Fruit fly (Drosophila melanogaster) whole organism, embryonic: Measurements from ENCODE around the gene Chro.
A peak's percentile ranks its signal among the peaks of the same experiment; 100 is the strongest.

Experiments
- ATbp ChIP-seq: fragments of 200-800 bp; sonication (Bioruptor generic); optimal IDR thresholded peaks from 2 replicates; lab custom pipeline; 2017; ENCODE audit warnings: missing biosample characterization, mild to moderate bottlenecking, missing genetic modification characterization, missing genetic modification reagents
- Atf6 ChIP-seq: fragments of 200-800 bp; sonication (Bioruptor generic); IDR thresholded peaks from 2 replicates; pipeline ENCODE4 v1.3.6; 2022; ENCODE audit warnings: missing biosample characterization, missing genetic modification characterization
- BEAF-32 ChIP-seq: fragments of 200-800 bp; sonication (Bioruptor generic); optimal IDR thresholded peaks from 3 replicates; lab custom pipeline; 2017; ENCODE audit warnings: missing biosample characterization, missing genetic modification characterization, mild to moderate bottlenecking, moderate library complexity, missing genetic modification reagents
- CG10274 ChIP-seq: fragments of 200-800 bp; sonication (Bioruptor generic); optimal IDR thresholded peaks from 3 replicates; lab custom pipeline; 2017; ENCODE audit warnings: missing biosample characterization, mild to moderate bottlenecking, missing genetic modification characterization
- CG11093 ChIP-seq: fragments of 200-800 bp; sonication (Bioruptor generic); IDR thresholded peaks from 3 replicates; pipeline ENCODE4 v1.3.6; 2022; ENCODE audit warnings: missing biosample characterization, missing genetic modification characterization
- CG11560 ChIP-seq: fragments of 200-800 bp; sonication (Bioruptor generic); IDR thresholded peaks from 3 replicates; pipeline ENCODE4 v1.3.6; 2022; ENCODE audit warnings: missing biosample characterization, missing genetic modification characterization
- CG13894 ChIP-seq: fragments of 200-800 bp; sonication (Bioruptor generic); optimal IDR thresholded peaks from 3 replicates; lab custom pipeline; 2018; ENCODE audit warnings: missing biosample characterization, mild to moderate bottlenecking, missing genetic modification characterization, moderate library complexity
- CG16815 ChIP-seq: fragments of 200-800 bp; sonication (Bioruptor generic); optimal IDR thresholded peaks from 3 replicates; lab custom pipeline; 2017; ENCODE audit warnings: missing biosample characterization, mild to moderate bottlenecking, missing genetic modification characterization
- CG17186 ChIP-seq: fragments of 200-800 bp; sonication (Bioruptor generic); optimal IDR thresholded peaks from 3 replicates; lab custom pipeline; 2017; ENCODE audit warnings: missing biosample characterization, missing genetic modification reagents, missing genetic modification characterization
- CG2129 ChIP-seq: fragments of 200-800 bp; sonication (Bioruptor generic); IDR thresholded peaks from 2 replicates; pipeline ENCODE4 v1.3.6; 2022; ENCODE audit warnings: missing biosample characterization, missing genetic modification characterization; ENCODE audit not compliant: partially characterized antibody
- CG30403 ChIP-seq: fragments of 200-800 bp; sonication (Bioruptor generic); optimal IDR thresholded peaks from 3 replicates; lab custom pipeline; 2016; ENCODE audit warnings: missing biosample characterization, missing genetic modification characterization
- CG31388 ChIP-seq: fragments of 200-800 bp; sonication (Bioruptor generic); optimal IDR thresholded peaks from 2 replicates; lab custom pipeline; 2016; ENCODE audit warnings: missing biosample characterization, missing genetic modification characterization
- CG31441 ChIP-seq: fragments of 200-800 bp; sonication (Bioruptor generic); IDR thresholded peaks from 2 replicates; pipeline ENCODE4 v1.3.6; 2022; ENCODE audit warnings: missing biosample characterization, missing genetic modification characterization
- CG32772 ChIP-seq: fragments of 200-800 bp; sonication (Bioruptor generic); IDR thresholded peaks from 2 replicates; pipeline ENCODE4 v1.3.6; 2022; ENCODE audit warnings: missing biosample characterization, missing genetic modification characterization
- CG3838 ChIP-seq: fragments of 200-800 bp; sonication (Bioruptor generic); optimal IDR thresholded peaks from 3 replicates; lab custom pipeline; 2016; ENCODE audit warnings: missing biosample characterization, missing genetic modification characterization
- CG6854 ChIP-seq: fragments of 200-800 bp; sonication (Bioruptor generic); optimal IDR thresholded peaks from 3 replicates; lab custom pipeline; 2017; ENCODE audit warnings: missing biosample characterization, mild to moderate bottlenecking, missing genetic modification characterization
- CG8478 ChIP-seq: fragments of >200 bp; optimal IDR thresholded peaks from 2 replicates; lab custom pipeline; 2018
- CG9797 ChIP-seq: fragments of 200-800 bp; sonication (Bioruptor generic); optimal IDR thresholded peaks from 3 replicates; lab custom pipeline; 2018; ENCODE audit warnings: missing biosample characterization, mild to moderate bottlenecking, missing genetic modification characterization
- CrebB ChIP-seq: fragments of 200-800 bp; sonication (Bioruptor generic); optimal IDR thresholded peaks from 3 replicates; lab custom pipeline; 2018; ENCODE audit warnings: missing biosample characterization, mild to moderate bottlenecking, missing genetic modification characterization
- Dfd ChIP-seq, 2 experiments: fragments of >200 bp; optimal IDR thresholded peaks; 2 replicates each; lab custom pipeline; 2017; ENCODE audit warnings: missing biosample characterization in 2 of 2, missing genetic modification characterization in 2 of 2
- Dip2 ChIP-seq: fragments of 200-800 bp; sonication (Bioruptor generic); IDR thresholded peaks from 2 replicates; pipeline ENCODE4 v1.3.6; 2022; ENCODE audit warnings: missing biosample characterization, missing genetic modification characterization
- Doc3 ChIP-seq: fragments of 200-800 bp; sonication (Bioruptor generic); IDR thresholded peaks from 3 replicates; pipeline ENCODE4 v1.3.6; 2022; ENCODE audit warnings: missing biosample characterization, missing genetic modification characterization; ENCODE audit not compliant: partially characterized antibody
- Dp ChIP-seq: fragments of 200-800 bp; sonication (Bioruptor generic); optimal IDR thresholded peaks from 2 replicates; lab custom pipeline; 2018; ENCODE audit warnings: missing biosample characterization, mild to moderate bottlenecking, missing genetic modification characterization, moderate library complexity
- GATAe ChIP-seq: fragments of 200-800 bp; sonication (Bioruptor generic); conservative IDR thresholded peaks from 2 replicates; pipeline ENCODE4 v1.3.6; 2022; ENCODE audit warnings: missing biosample characterization, missing genetic modification characterization
- Hand ChIP-seq: fragments of 200-800 bp; sonication (Bioruptor generic); optimal IDR thresholded peaks from 2 replicates; lab custom pipeline; 2017; ENCODE audit warnings: mild to moderate bottlenecking, missing biosample characterization, missing genetic modification reagents, missing genetic modification characterization
- MBD-R2 ChIP-seq: fragments of 200-800 bp; sonication (Bioruptor generic); IDR thresholded peaks from 2 replicates; pipeline ENCODE4 v1.3.6; 2022; ENCODE audit warnings: missing biosample characterization, missing genetic modification characterization
- Max ChIP-seq: fragments of 200-800 bp; sonication (Bioruptor generic); optimal IDR thresholded peaks from 2 replicates; lab custom pipeline; 2016; ENCODE audit warnings: missing biosample characterization, mild to moderate bottlenecking, missing genetic modification characterization
- NC2β ChIP-seq: fragments of 200-800 bp; sonication (Bioruptor generic); optimal IDR thresholded peaks from 2 replicates; lab custom pipeline; 2016; ENCODE audit warnings: missing biosample characterization, missing genetic modification characterization
- Oli ChIP-seq: fragments of 200-800 bp; sonication (Bioruptor generic); optimal IDR thresholded peaks from 2 replicates; lab custom pipeline; 2018; ENCODE audit warnings: missing biosample characterization, mild to moderate bottlenecking, missing genetic modification characterization, moderate library complexity
- cas ChIP-seq: fragments of 200-800 bp; sonication (Bioruptor generic); IDR thresholded peaks from 2 replicates; pipeline ENCODE4 v1.3.6; 2022; ENCODE audit warnings: missing biosample characterization, missing genetic modification characterization
- cato ChIP-seq: fragments of 200-800 bp; sonication (Bioruptor generic); optimal IDR thresholded peaks from 2 replicates; lab custom pipeline; 2016; ENCODE audit warnings: missing biosample characterization, missing genetic modification characterization, borderline replicate concordance
- dati ChIP-seq: fragments of 200-800 bp; sonication (Bioruptor generic); IDR thresholded peaks from 2 replicates; pipeline ENCODE4 v1.3.6; 2022; ENCODE audit warnings: missing biosample characterization, missing genetic modification characterization
- ems ChIP-seq: fragments of 200-800 bp; sonication (Bioruptor generic); optimal IDR thresholded peaks from 3 replicates; lab custom pipeline; 2016; ENCODE audit warnings: missing biosample characterization, missing genetic modification characterization
- fd96Cb ChIP-seq: fragments of 200-800 bp; sonication (Bioruptor generic); optimal IDR thresholded peaks from 2 replicates; lab custom pipeline; 2018; ENCODE audit warnings: missing biosample characterization, mild to moderate bottlenecking, missing genetic modification characterization, moderate library complexity
- gcm ChIP-seq: fragments of 200-800 bp; sonication (Bioruptor generic); optimal IDR thresholded peaks from 2 replicates; lab custom pipeline; 2019; ENCODE audit warnings: missing biosample characterization, mild to moderate bottlenecking, missing genetic modification characterization, moderate library complexity
- gsb ChIP-seq: fragments of 200-800 bp; sonication (Bioruptor generic); IDR thresholded peaks from 2 replicates; pipeline ENCODE4 v1.3.6; 2022; ENCODE audit warnings: missing biosample characterization, missing genetic modification characterization
- lola ChIP-seq, 3 experiments: fragments of >200 bp in 2 of 3; fragments of 200-800 bp in 1 of 3; sonication (Bioruptor generic) in 1 of 3; optimal IDR thresholded peaks; 2 replicates each; lab custom pipeline; 2017 to 2019; ENCODE audit warnings: missing biosample characterization in 3 of 3, missing genetic modification characterization in 3 of 3, mild to moderate bottlenecking in 1 of 3, moderate library complexity in 1 of 3
- lov ChIP-seq, 2 experiments: fragments of 200-800 bp in 1 of 2; fragments of >200 bp in 1 of 2; sonication (Bioruptor generic) in 1 of 2; IDR thresholded peaks in 1 of 2; optimal IDR thresholded peaks in 1 of 2; 2 replicates in 1 of 2; 3 replicates in 1 of 2; pipeline versions ENCODE4 v1.3.6 to Lab custom; 2017 to 2022; ENCODE audit warnings: missing biosample characterization in 1 of 2, missing genetic modification characterization in 1 of 2
- otp ChIP-seq: fragments of 200-800 bp; sonication (Bioruptor generic); IDR thresholded peaks from 3 replicates; pipeline ENCODE4, ENCODE4 v1.3.6; 2022; ENCODE audit warnings: missing biosample characterization, missing genetic modification characterization
- pum ChIP-seq: fragments of 200-800 bp; sonication (Bioruptor generic); optimal IDR thresholded peaks from 2 replicates; lab custom pipeline; 2016; ENCODE audit warnings: missing biosample characterization, missing genetic modification characterization
- sens ChIP-seq: fragments of 200-800 bp; sonication (Bioruptor generic); peaks from one replicate; lab custom pipeline; 2016; ENCODE audit warnings: missing biosample characterization, missing genetic modification characterization
- slou ChIP-seq: fragments of 200-800 bp; sonication (Bioruptor generic); optimal IDR thresholded peaks from 3 replicates; lab custom pipeline; 2016; ENCODE audit warnings: missing biosample characterization, missing genetic modification characterization
- ssp ChIP-seq: fragments of 200-800 bp; sonication (Bioruptor generic); IDR thresholded peaks from 2 replicates; pipeline ENCODE4 v1.3.6; 2022; ENCODE audit warnings: missing biosample characterization, missing genetic modification characterization
- tll ChIP-seq, 2 experiments: fragments of 200-800 bp in 1 of 2; fragments of >200 bp in 1 of 2; sonication (Bioruptor generic) in 1 of 2; optimal IDR thresholded peaks; 2 replicates each; lab custom pipeline; 2017 to 2019; ENCODE audit warnings: missing biosample characterization in 2 of 2, missing genetic modification characterization in 2 of 2, mild to moderate bottlenecking in 1 of 2, moderate library complexity in 1 of 2
- trh ChIP-seq: fragments of 200-800 bp; sonication (Bioruptor generic); optimal IDR thresholded peaks from 2 replicates; lab custom pipeline; 2016; ENCODE audit warnings: missing biosample characterization, missing genetic modification characterization
- ttk ChIP-seq: fragments of 200-800 bp; sonication (Bioruptor generic); IDR thresholded peaks from 2 replicates; pipeline ENCODE4 v2.1.2; 2022; ENCODE audit warnings: missing biosample characterization, missing genetic modification characterization
- yki ChIP-seq: fragments of >200 bp; optimal IDR thresholded peaks from 3 replicates; lab custom pipeline; 2018
- z ChIP-seq: fragments of 200-800 bp; sonication (Bioruptor generic); IDR thresholded peaks from 3 replicates; pipeline ENCODE4 v1.3.6; 2022; ENCODE audit warnings: missing biosample characterization, missing genetic modification characterization
- zf30C ChIP-seq: fragments of 200-800 bp; sonication (Bioruptor generic); optimal IDR thresholded peaks from 3 replicates; lab custom pipeline; 2018; ENCODE audit warnings: missing biosample characterization, mild to moderate bottlenecking, missing genetic modification characterization

Gene Chro

dm6 chr3L:22863367-22864078 lies 15.3 kb downstream of the Chro start, which contains the start of gene CG33169 (continued):
- peak; percentile 67; the same call in 1 of the 2 replicates for TF ChIP-seq GATAe (GFP tag; lab: Robert Waterston, UW)
- peak; percentile 67; the same call in 2 of the 3 replicates for TF ChIP-seq CG11560 (tag; lab: Robert Waterston, UW)
- TF ChIP-seq gcm: peak; percentile 9
- TF ChIP-seq MBD-R2 (GFP tag; lab: Robert Waterston, UW): peak; percentile 98
- TF ChIP-seq CrebB (tag; lab: Kevin White, UChicago): peak; percentile 82
- peak; percentile 86 for TF ChIP-seq ems
- peak; percentile 90 for TF ChIP-seq CG17186 (GFP tag; lab: Kevin White, UChicago)
- peak; percentile 28 for TF ChIP-seq CG6854 (GFP tag; lab: Kevin White, UChicago)
- TF ChIP-seq Oli (tag; lab: Kevin White, UChicago): peak; percentile 47
- TF ChIP-seq cas (GFP tag; lab: Robert Waterston, UW): peak; percentile 81
- TF ChIP-seq CG31441 (GFP tag; lab: Robert Waterston, UW): peak; percentile 56; the same call in 1 of the 2 replicates
- peak; percentile 67 for TF ChIP-seq ATbp (GFP tag; lab: Kevin White, UChicago)
- TF ChIP-seq tll (GFP tag; optimal IDR thresholded peaks at IDR 0.05; lab: Kevin White, UChicago): peak in 1 of 2 experiments; percentile 16
- TF ChIP-seq CG13894 (tag; lab: Kevin White, UChicago): peak; percentile 93
- peak; percentile 46 for TF ChIP-seq fd96Cb (tag; lab: Kevin White, UChicago)
- no peak for TF ChIP-seq Dip2 (GFP tag; lab: Robert Waterston, UW)
- peak; percentile 40 for TF ChIP-seq cato
- no peak for TF ChIP-seq lov (optimal IDR thresholded peaks at IDR 0.05; lab: Kevin White, UChicago)
- 0 out of 3 replicates have a peak, but pooled peaks have one; percentile 71 for TF ChIP-seq lov (GFP tag; IDR thresholded peaks at IDR 0.05; lab: Robert Waterston, UW)
- peak; percentile 47 for TF ChIP-seq Hand (GFP tag; lab: Kevin White, UChicago)
- peak; percentile 84 for TF ChIP-seq NC2β (GFP tag; lab: Kevin White, UChicago)
- peak; percentile 52 for TF ChIP-seq CG31388 (GFP tag; lab: Kevin White, UChicago)
- TF ChIP-seq Max (GFP tag; lab: Kevin White, UChicago): peak; percentile 84
- peak; percentile 73; the same call in 2 of the 3 replicates for TF ChIP-seq CG11093 (GFP tag; lab: Robert Waterston, UW)
- no peak for TF ChIP-seq Dfd (GFP tag; optimal IDR thresholded peaks at IDR 0.05; lab: Kevin White, UChicago)
- TF ChIP-seq CG32772 (GFP tag; lab: Robert Waterston, UW): peak; percentile 74
- peak in 1 of 3 experiments; percentile 17 for TF ChIP-seq lola (GFP tag; optimal IDR thresholded peaks at IDR 0.05; lab: Kevin White, UChicago)
- TF ChIP-seq Atf6 (GFP tag; lab: Robert Waterston, UW): peak; percentile 46; the same call in 1 of the 2 replicates
- TF ChIP-seq yki (lab: Kevin White, UChicago): no peak
- TF ChIP-seq zf30C (GFP tag; lab: Kevin White, UChicago): peak; percentile 40
- TF ChIP-seq dati: peak; percentile 46; the same call in 1 of the 2 replicates
- TF ChIP-seq CG8478 (lab: Kevin White, UChicago): no peak
- TF ChIP-seq trh: peak; percentile 65
- TF ChIP-seq BEAF-32 (GFP tag; lab: Kevin White, UChicago): peak; percentile 72
- TF ChIP-seq ttk (GFP tag; lab: Robert Waterston, UW): peak; percentile 81
- TF ChIP-seq gsb (GFP tag; lab: Robert Waterston, UW): peak; percentile 78
- no peak for TF ChIP-seq Doc3 (GFP tag; lab: Robert Waterston, UW)
- peak; percentile 78 for TF ChIP-seq CG30403
- peak; percentile 85 for TF ChIP-seq CG3838 (GFP tag; lab: Kevin White, UChicago)
- TF ChIP-seq CG2129 (GFP tag; lab: Robert Waterston, UW): peak; percentile 31
- TF ChIP-seq z (GFP tag; lab: Robert Waterston, UW): no peak
- peak; percentile 77 for TF ChIP-seq CG16815 (GFP tag; lab: Kevin White, UChicago)
- TF ChIP-seq sens (GFP tag; lab: Kevin White, UChicago): peak; percentile 84
- TF ChIP-seq otp (GFP tag; lab: Robert Waterston, UW): peak; percentile 73
- TF ChIP-seq CG9797 (GFP tag; lab: Kevin White, UChicago): peak; percentile 50
- peak; percentile 100 for TF ChIP-seq Dp (GFP tag; lab: Kevin White, UChicago)
- TF ChIP-seq ssp (GFP tag; lab: Robert Waterston, UW): peak; percentile 76
- peak; percentile 53 for TF ChIP-seq CG10274 (GFP tag; lab: Kevin White, UChicago)
- TF ChIP-seq pum (GFP tag; lab: Kevin White, UChicago): peak; percentile 83
- TF ChIP-seq slou: peak; percentile 85
